Worm (Caenorhabditis elegans): ENCODE data around the gene nmur-2.

nmur-2 gene

ce11 chrII:162182-162581, 37.4 kb upstream of the nmur-2 start, which contains the start of gene etr-1 (continued):
- TF ChIP-seq hif-1 (tag; optimal IDR thresholded peaks at IDR 0.05) (no peak), hmg-1.1 (GFP tag; IDR thresholded peaks at IDR 0.05) (0 out of 2 replicates have a peak, but pooled peaks have one; percentile 12), nhr-25 (tag; optimal IDR thresholded peaks at IDR 0.05; ENCODE audit: borderline replicate concordance, insufficient read depth) (peak; percentile 16), saeg-2 (GFP tag; IDR thresholded peaks at IDR 0.05) (no peak), dmd-6 (GFP tag; IDR thresholded peaks at IDR 0.05) (peak; percentile 92), madf-9 (GFP tag; conservative IDR thresholded peaks at IDR 0.05) (no peak), hlh-11 (tag; optimal IDR thresholded peaks at IDR 0.05) (peak; percentile 94), nhr-6 (tag; optimal IDR thresholded peaks at IDR 0.05) (peak; percentile 47), hlh-30 (tag; optimal IDR thresholded peaks at IDR 0.05; ENCODE audit: insufficient read depth) (peak; percentile 46), php-3 (GFP tag; IDR thresholded peaks at IDR 0.05) (peak; percentile 83), aha-1 (tag) (peak; percentile 37), ama-1 (optimal IDR thresholded peaks at IDR 0.05) (peak; percentile 15), F49E8.2 (tag; optimal IDR thresholded peaks at IDR 0.05; ENCODE audit: borderline replicate concordance) (no peak), zfp-2 (tag; optimal IDR thresholded peaks at IDR 0.05) (no peak), jun-1 (tag; optimal IDR thresholded peaks at IDR 0.05) (peak; percentile 22), zfp-3 (GFP tag; conservative IDR thresholded peaks at IDR 0.05) (no peak), Y48G9A.11 (GFP tag; IDR thresholded peaks at IDR 0.05) (no peak), dpl-1 (GFP tag; optimal IDR thresholded peaks at IDR 0.05) (peak; percentile 30), unc-62 (GFP tag; optimal IDR thresholded peaks at IDR 0.05 in 1 of 2) (peak in 1 of 2 experiments; percentile 13), unc-62 (tag; optimal IDR thresholded peaks at IDR 0.05) (no peak), dve-1 (tag; optimal IDR thresholded peaks at IDR 0.05; ENCODE audit: insufficient read depth) (peak; percentile 88), set-16 (GFP tag; IDR thresholded peaks at IDR 0.05) (no peak), ZK337.2 (GFP tag; IDR thresholded peaks at IDR 0.05) (no peak), pqm-1 (tag; optimal IDR thresholded peaks at IDR 0.05) (peak; percentile 97), pha-4 (GFP tag; IDR thresholded peaks at IDR 0.05) (no peak), pha-4 (tag; optimal IDR thresholded peaks at IDR 0.05) (no peak), ceh-62 (tag; optimal IDR thresholded peaks at IDR 0.05) (no peak), mxl-2 (GFP tag; conservative IDR thresholded peaks at IDR 0.05) (peak; percentile 37; the same call in 1 of the 2 replicates), ces-1 (GFP tag; optimal IDR thresholded peaks at IDR 0.05) (no peak), mep-1 (tag; optimal IDR thresholded peaks at IDR 0.05) (peak; percentile 16), lin-13 (GFP tag; optimal IDR thresholded peaks at IDR 0.05) (no peak), daf-16 (GFP tag; optimal IDR thresholded peaks at IDR 0.05) (no peak), daf-16 (tag; optimal IDR thresholded peaks at IDR 0.05) (peak; percentile 82), cey-2 (tag; optimal IDR thresholded peaks at IDR 0.05; ENCODE audit: borderline replicate concordance, insufficient read depth) (peak; percentile 48), tra-1 (GFP tag; IDR thresholded peaks at IDR 0.05) (peak; percentile 84)

- TF ChIP-seq T26A8.4 (GFP tag; IDR thresholded peaks at IDR 0.05) (no peak), hlh-11 (tag; optimal IDR thresholded peaks at IDR 0.05) (peak; percentile 45), mxl-3 (GFP tag; optimal IDR thresholded peaks at IDR 0.05) (peak; percentile 8), mdt-29 (GFP tag; IDR thresholded peaks at IDR 0.05) (no peak)
Measured at ce11 chrII:161275-161674, 36.5 kb upstream of the nmur-2 start.

- TF ChIP-seq Y105C5A.15 (GFP tag; IDR thresholded peaks at IDR 0.05) (no peak), vab-7 (GFP tag; IDR thresholded peaks at IDR 0.05) (no peak), T26A8.4 (GFP tag; IDR thresholded peaks at IDR 0.05) (no peak), nhr-10 (tag; optimal IDR thresholded peaks at IDR 0.05) (no peak), zag-1 (tag; optimal IDR thresholded peaks at IDR 0.05) (no peak), ces-1 (GFP tag; optimal IDR thresholded peaks at IDR 0.05) (no peak), dmd-6 (GFP tag; IDR thresholded peaks at IDR 0.05) (no peak), egl-43 (GFP tag; IDR thresholded peaks at IDR 0.05) (0 out of 2 replicates have a peak, but pooled peaks have one; percentile 29), nhr-11 (tag; optimal IDR thresholded peaks at IDR 0.05) (peak; percentile 76), T20F7.1 (GFP tag; optimal IDR thresholded peaks at IDR 0.05) (no peak), hlh-30 (tag; optimal IDR thresholded peaks at IDR 0.05; ENCODE audit: insufficient read depth) (peak; percentile 28), aha-1 (tag) (peak; percentile 95), ztf-11 (tag; optimal IDR thresholded peaks at IDR 0.05) (no peak), Y48G9A.11 (GFP tag; IDR thresholded peaks at IDR 0.05) (no peak), hif-1 (tag; optimal IDR thresholded peaks at IDR 0.05) (no peak), tra-1 (GFP tag; IDR thresholded peaks at IDR 0.05) (no peak), ZK546.5 (tag; optimal IDR thresholded peaks at IDR 0.05) (no peak)
Measured at ce11 chrII:160561-161123, 35.8 kb upstream of the nmur-2 start.

All from whole organism, L4 larva.